Fruit fly (Drosophila melanogaster) whole organism, embryonic: ENCODE results near the gene Plzf.

ENCODE experiments used
- B-H2 ChIP-seq: fragments of 200-800 bp; sonication (Bioruptor generic); optimal IDR thresholded peaks from 2 replicates; lab custom pipeline; 2018; ENCODE audit warnings: missing biosample characterization, mild to moderate bottlenecking, missing genetic modification characterization
- Bdp1 ChIP-seq: fragments of 200-800 bp; sonication (Bioruptor generic); optimal IDR thresholded peaks from 3 replicates; lab custom pipeline; 2016; ENCODE audit warnings: missing biosample characterization, missing genetic modification characterization
- CG10654 ChIP-seq: fragments of 200-800 bp; sonication (Bioruptor generic); optimal IDR thresholded peaks from 2 replicates; lab custom pipeline; 2016; ENCODE audit warnings: missing biosample characterization, missing genetic modification characterization
- CG11723 ChIP-seq: fragments of 200-800 bp; sonication (Bioruptor generic); optimal IDR thresholded peaks from 2 replicates; lab custom pipeline; 2017; ENCODE audit warnings: missing biosample characterization, mild to moderate bottlenecking, missing genetic modification characterization
- CG1233 ChIP-seq: fragments of 200-800 bp; sonication (Bioruptor generic); optimal IDR thresholded peaks from 4 replicates; lab custom pipeline; 2018; ENCODE audit warnings: missing biosample characterization, mild to moderate bottlenecking, missing genetic modification characterization
- CG13775 ChIP-seq: fragments of 200-800 bp; sonication (Bioruptor generic); optimal IDR thresholded peaks from 3 replicates; lab custom pipeline; 2017; ENCODE audit warnings: missing biosample characterization, mild to moderate bottlenecking, missing genetic modification characterization
- CG13894 ChIP-seq: fragments of 200-800 bp; sonication (Bioruptor generic); optimal IDR thresholded peaks from 3 replicates; lab custom pipeline; 2018; ENCODE audit warnings: missing biosample characterization, mild to moderate bottlenecking, missing genetic modification characterization, moderate library complexity
- CG14014 ChIP-seq: fragments of 200-800 bp; sonication (Bioruptor generic); IDR thresholded peaks from 2 replicates; pipeline ENCODE4 v1.3.6; 2022; ENCODE audit warnings: missing biosample characterization, missing genetic modification characterization
- CG15514 ChIP-seq: fragments of 200-800 bp; sonication (Bioruptor generic); optimal IDR thresholded peaks from 3 replicates; lab custom pipeline; 2017; ENCODE audit warnings: missing biosample characterization, missing genetic modification characterization, mild to moderate bottlenecking, moderate library complexity, missing genetic modification reagents
- CG16863 ChIP-seq: fragments of 200-800 bp; sonication (Bioruptor generic); optimal IDR thresholded peaks from 3 replicates; lab custom pipeline; 2016; ENCODE audit warnings: missing biosample characterization, missing genetic modification characterization
- CG17361 ChIP-seq: fragments of 200-800 bp; sonication (Bioruptor generic); IDR thresholded peaks from 3 replicates; pipeline ENCODE4 v1.3.6; 2022; ENCODE audit warnings: missing biosample characterization, missing genetic modification characterization
- CG17385 ChIP-seq: fragments of 200-800 bp; sonication (Bioruptor generic); optimal IDR thresholded peaks from 3 replicates; lab custom pipeline; 2018; ENCODE audit warnings: missing biosample characterization, mild to moderate bottlenecking, missing genetic modification characterization
- CG17802 ChIP-seq: fragments of 200-800 bp; sonication (Bioruptor generic); optimal IDR thresholded peaks from 2 replicates; lab custom pipeline; 2018; ENCODE audit warnings: missing biosample characterization, mild to moderate bottlenecking, missing genetic modification characterization, moderate library complexity
- CG18619 ChIP-seq: fragments of 200-800 bp; sonication (Bioruptor generic); optimal IDR thresholded peaks from 3 replicates; lab custom pipeline; 2017; ENCODE audit warnings: missing biosample characterization, mild to moderate bottlenecking, missing genetic modification characterization
- CG2116 ChIP-seq: fragments of 200-800 bp; sonication (Bioruptor generic); optimal IDR thresholded peaks from 3 replicates; lab custom pipeline; 2018; ENCODE audit warnings: missing biosample characterization, mild to moderate bottlenecking, missing genetic modification characterization
- CG2712 ChIP-seq: fragments of 200-800 bp; optimal IDR thresholded peaks from 3 replicates; lab custom pipeline; 2019; ENCODE audit warnings: missing biosample characterization, mild to moderate bottlenecking, missing genetic modification characterization, moderate library complexity
- CG2875 ChIP-seq: fragments of 200-800 bp; sonication (Bioruptor generic); optimal IDR thresholded peaks from 2 replicates; lab custom pipeline; 2017; ENCODE audit warnings: missing biosample characterization, mild to moderate bottlenecking, missing genetic modification characterization, missing genetic modification reagents
- CG2889 ChIP-seq: fragments of 200-800 bp; sonication (Bioruptor generic); IDR thresholded peaks from 3 replicates; pipeline ENCODE4 v1.3.6; 2022; ENCODE audit warnings: missing biosample characterization, missing genetic modification characterization
- CG4424 ChIP-seq: fragments of 200-800 bp; sonication (Bioruptor generic); optimal IDR thresholded peaks from 3 replicates; lab custom pipeline; 2016; ENCODE audit warnings: missing biosample characterization, missing genetic modification characterization
- CG4617 ChIP-seq: fragments of 200-800 bp; sonication (Bioruptor generic); optimal IDR thresholded peaks from 3 replicates; lab custom pipeline; 2016; ENCODE audit warnings: missing biosample characterization, missing genetic modification characterization, borderline replicate concordance
- CG4854 ChIP-seq: fragments of 200-800 bp; sonication (Bioruptor generic); optimal IDR thresholded peaks from 2 replicates; lab custom pipeline; 2016; ENCODE audit warnings: missing biosample characterization, missing genetic modification characterization, inconsistent platforms
- CG8765 ChIP-seq: fragments of 200-800 bp; sonication (Bioruptor generic); IDR thresholded peaks from 2 replicates; pipeline ENCODE4 v1.3.6; 2022; ENCODE audit warnings: missing biosample characterization, missing genetic modification characterization
- CHES-1-like ChIP-seq: fragments of 200-800 bp; sonication (Bioruptor generic); optimal IDR thresholded peaks from 2 replicates; lab custom pipeline; 2016; ENCODE audit warnings: missing biosample characterization, missing genetic modification characterization
- Camta ChIP-seq: fragments of 200-800 bp; sonication (Bioruptor generic); optimal IDR thresholded peaks from 2 replicates; lab custom pipeline; 2016; ENCODE audit warnings: missing biosample characterization, missing genetic modification characterization
- Ets97D ChIP-seq: fragments of 200-800 bp; sonication (Bioruptor generic); optimal IDR thresholded peaks from 3 replicates; lab custom pipeline; 2016; ENCODE audit warnings: missing biosample characterization, missing genetic modification characterization
- Fer3 ChIP-seq: fragments of 200-800 bp; sonication (Bioruptor generic); optimal IDR thresholded peaks from 2 replicates; lab custom pipeline; 2018; ENCODE audit warnings: missing biosample characterization, mild to moderate bottlenecking, missing genetic modification characterization, moderate library complexity
- HmgD ChIP-seq: fragments of 200-800 bp; sonication (Bioruptor generic); optimal IDR thresholded peaks from 3 replicates; lab custom pipeline; 2016; ENCODE audit warnings: missing biosample characterization, missing genetic modification characterization
- MBD-R2 ChIP-seq: fragments of 200-800 bp; sonication (Bioruptor generic); IDR thresholded peaks from 2 replicates; pipeline ENCODE4 v1.3.6; 2022; ENCODE audit warnings: missing biosample characterization, missing genetic modification characterization
- Med ChIP-seq: fragments of 200-800 bp; sonication (Bioruptor generic); peaks from one replicate; lab custom pipeline; 2016; ENCODE audit warnings: missing biosample characterization, missing genetic modification characterization, mild to moderate bottlenecking, inconsistent platforms, moderate library complexity
- Ravus ChIP-seq: fragments of 200-800 bp; sonication (Bioruptor generic); IDR thresholded peaks from 2 replicates; pipeline ENCODE4 v1.3.6; 2022; ENCODE audit warnings: missing biosample characterization, missing genetic modification characterization
- bbx ChIP-seq: fragments of 200-800 bp; sonication (Bioruptor generic); IDR thresholded peaks from 2 replicates; pipeline ENCODE4 v1.3.6; 2022; ENCODE audit warnings: missing biosample characterization, missing genetic modification characterization; ENCODE audit not compliant: partially characterized antibody
- bigmax ChIP-seq: fragments of 200-800 bp; sonication (Bioruptor generic); optimal IDR thresholded peaks from 2 replicates; lab custom pipeline; 2018; ENCODE audit warnings: missing biosample characterization, mild to moderate bottlenecking, missing genetic modification characterization
- cato ChIP-seq: fragments of 200-800 bp; sonication (Bioruptor generic); optimal IDR thresholded peaks from 2 replicates; lab custom pipeline; 2016; ENCODE audit warnings: missing biosample characterization, missing genetic modification characterization, borderline replicate concordance
- chif ChIP-seq, 2 experiments: fragments of 200-800 bp; sonication (Bioruptor generic); optimal IDR thresholded peaks; 3 replicates each; lab custom pipeline; 2016; ENCODE audit warnings: missing biosample characterization in 2 of 2, missing genetic modification characterization in 2 of 2
- crp ChIP-seq, 2 experiments: fragments of 200-800 bp; sonication (Bioruptor generic); optimal IDR thresholded peaks; 2 replicates in 1 of 2; 3 replicates in 1 of 2; lab custom pipeline; 2017; ENCODE audit warnings: missing biosample characterization in 2 of 2, missing genetic modification characterization in 2 of 2, mild to moderate bottlenecking in 1 of 2, moderate library complexity in 1 of 2
- ham ChIP-seq: fragments of 200-800 bp; sonication (Bioruptor generic); IDR thresholded peaks from 2 replicates; pipeline ENCODE4 v1.3.6; 2022; ENCODE audit warnings: missing biosample characterization, missing genetic modification characterization
- ind ChIP-seq: fragments of 200-800 bp; sonication (Bioruptor generic); optimal IDR thresholded peaks from 3 replicates; lab custom pipeline; 2016; ENCODE audit warnings: missing biosample characterization, missing genetic modification characterization
- kay ChIP-seq: fragments of 200-800 bp; sonication (Bioruptor generic); optimal IDR thresholded peaks from 2 replicates; lab custom pipeline; 2016; ENCODE audit warnings: missing biosample characterization, missing genetic modification characterization
- mld ChIP-seq: fragments of 200-800 bp; sonication (Bioruptor generic); IDR thresholded peaks from 3 replicates; pipeline ENCODE4 v1.3.6; 2022; ENCODE audit warnings: missing biosample characterization, missing genetic modification characterization; ENCODE audit not compliant: partially characterized antibody
- nerfin-1 ChIP-seq: fragments of 200-800 bp; sonication (Bioruptor generic); optimal IDR thresholded peaks from 3 replicates; lab custom pipeline; 2019; ENCODE audit warnings: missing biosample characterization, mild to moderate bottlenecking, missing genetic modification characterization, moderate library complexity
- odd ChIP-seq: fragments of 200-800 bp; sonication (Bioruptor generic); optimal IDR thresholded peaks from 2 replicates; lab custom pipeline; 2017; ENCODE audit warnings: missing biosample characterization, mild to moderate bottlenecking, missing genetic modification characterization
- org-1 ChIP-seq: fragments of 200-800 bp; sonication (Bioruptor generic); optimal IDR thresholded peaks from 2 replicates; lab custom pipeline; 2017; ENCODE audit warnings: missing biosample characterization, missing genetic modification characterization
- pfk ChIP-seq: fragments of 200-800 bp; sonication (Bioruptor generic); optimal IDR thresholded peaks from 2 replicates; lab custom pipeline; 2018; ENCODE audit warnings: missing biosample characterization, mild to moderate bottlenecking, missing genetic modification characterization, moderate library complexity
- pita ChIP-seq: fragments of 200-800 bp; sonication (Bioruptor generic); optimal IDR thresholded peaks from 2 replicates; lab custom pipeline; 2017; ENCODE audit warnings: missing biosample characterization, mild to moderate bottlenecking, missing genetic modification characterization
- sim ChIP-seq: fragments of 200-800 bp; sonication (Bioruptor generic); IDR thresholded peaks from 2 replicates; pipeline ENCODE4 v1.3.6; 2022; ENCODE audit warnings: missing biosample characterization, missing genetic modification characterization
- twi ChIP-seq: fragments of 200-800 bp; optimal IDR thresholded peaks from 2 replicates; lab custom pipeline; 2019; ENCODE audit warnings: missing biosample characterization, mild to moderate bottlenecking, missing genetic modification characterization, moderate library complexity
- tx ChIP-seq: fragments of 200-800 bp; sonication (Bioruptor generic); optimal IDR thresholded peaks from 2 replicates; lab custom pipeline; 2016; ENCODE audit warnings: missing biosample characterization, missing genetic modification characterization

The Plzf gene

DNA sequence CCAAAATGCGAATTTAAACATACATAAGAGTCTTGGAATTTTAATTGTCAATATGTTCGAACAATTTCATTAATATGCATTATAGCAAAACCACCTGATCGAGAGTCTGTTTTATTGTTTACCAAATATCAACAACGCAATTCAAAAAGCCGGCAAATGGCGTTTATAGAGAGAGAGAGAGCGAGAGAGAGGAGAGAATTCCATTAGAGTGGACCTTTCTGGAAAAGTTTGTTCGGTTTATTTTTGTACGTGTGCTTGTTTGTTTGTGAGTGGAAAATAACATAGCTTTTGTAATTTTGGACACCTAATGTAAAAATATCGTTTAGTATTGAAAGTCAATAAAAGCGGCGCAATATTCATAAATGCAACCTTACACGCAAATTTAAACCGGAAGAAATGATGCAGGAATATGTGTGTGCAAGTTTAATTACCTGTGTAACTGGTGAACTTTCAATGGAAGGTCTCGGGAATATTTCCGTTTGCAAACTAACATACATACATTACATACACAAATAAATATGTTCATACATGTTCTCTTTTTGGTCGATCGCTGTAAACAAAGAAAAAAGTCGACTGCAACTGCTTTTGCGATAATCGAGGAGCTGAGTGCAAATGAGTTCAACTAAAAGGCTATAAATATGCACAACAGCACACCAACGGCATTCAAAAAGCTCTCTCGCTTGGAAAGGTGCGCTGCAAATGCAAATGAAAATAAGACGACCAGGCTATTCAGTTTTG lies 3.9 kb downstream of the Plzf start, which contains the start of gene CG6785 (continued):
- TF ChIP-seq Fer3 (peak; percentile 76), CG17361 (peak; percentile 63; the same call in 2 of the 3 replicates)

DNA sequence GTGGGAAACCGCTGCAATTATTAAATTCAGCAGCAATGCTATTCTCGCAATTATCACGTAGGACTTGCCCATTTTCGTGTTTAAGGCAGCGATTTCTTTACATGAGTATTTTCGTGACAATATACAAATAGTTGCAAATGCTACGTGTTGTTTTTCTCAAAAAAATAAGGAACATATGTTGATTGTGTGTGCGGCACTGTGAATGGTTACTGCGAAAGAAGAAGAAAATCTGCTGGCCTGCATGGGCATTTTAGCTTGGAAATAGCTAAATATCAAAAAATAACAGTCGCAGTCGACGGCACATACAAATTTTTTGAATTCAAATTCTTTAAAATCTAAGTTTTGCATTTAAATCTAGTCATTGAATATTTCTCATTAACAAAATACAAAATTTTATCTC lies 8.2 kb downstream of the Plzf start, which contains the start of gene CG6766:
Gene CG6766 (minus strand): TSS at position 180 of the 400 bp plus-strand sequence.
- TF ChIP-seq CG13894 (tag; lab: Kevin White, UChicago) (no peak), CG17802 (no peak), Ets97D (GFP tag; lab: Kevin White, UChicago) (peak; percentile 3), pfk (GFP tag; lab: Kevin White, UChicago) (no peak), CG2875 (GFP tag; lab: Kevin White, UChicago) (no peak), sim (no peak), CG1233 (GFP tag; lab: Kevin White, UChicago) (no peak), CG15514 (peak; percentile 23), CHES-1-like (GFP tag; lab: Kevin White, UChicago) (peak; percentile 5), CG4424 (GFP tag; lab: Kevin White, UChicago) (no peak), Med (peak; percentile 48), crp (GFP tag; optimal IDR thresholded peaks at IDR 0.05; lab: Kevin White, UChicago) (peak; percentile 6 to 88), CG14014 (GFP tag; lab: Robert Waterston, UW) (no peak), CG10654 (GFP tag; lab: Kevin White, UChicago) (no peak), chif (GFP tag; optimal IDR thresholded peaks at IDR 0.05; lab: Kevin White, UChicago) (no peak), twi (tag; lab: Kevin White, UChicago) (peak; percentile 77), kay (GFP tag; lab: Kevin White, UChicago) (no peak), CG2116 (GFP tag; lab: Kevin White, UChicago) (peak; percentile 32), nerfin-1 (tag; lab: Kevin White, UChicago) (peak; percentile 91), tx (GFP tag; lab: Kevin White, UChicago) (no peak), MBD-R2 (peak; percentile 96), ind (no peak), CG4617 (peak; percentile 65), ham (GFP tag; lab: Robert Waterston, UW) (no peak), Bdp1 (GFP tag; lab: Kevin White, UChicago) (no peak), Fer3 (no peak), odd (GFP tag; lab: Kevin White, UChicago) (no peak), cato (GFP tag; lab: Kevin White, UChicago) (no peak), bigmax (peak; percentile 24), CG16863 (GFP tag; lab: Kevin White, UChicago) (no peak), CG18619 (GFP tag; lab: Kevin White, UChicago) (no peak), CG4854 (GFP tag; lab: Kevin White, UChicago) (no peak), bbx (GFP tag; lab: Robert Waterston, UW) (peak; percentile 35; the same call in 1 of the 2 replicates), mld (GFP tag; lab: Robert Waterston, UW) (no peak), Camta (GFP tag; lab: Kevin White, UChicago) (no peak), B-H2 (peak; percentile 34), pita (GFP tag; lab: Kevin White, UChicago) (no peak), CG2712 (tag; lab: Kevin White, UChicago) (peak; percentile 15), CG2889 (GFP tag; lab: Robert Waterston, UW) (no peak), CG17385 (GFP tag; lab: Kevin White, UChicago) (peak; percentile 99), CG13775 (GFP tag; lab: Kevin White, UChicago) (no peak), CG8765 (GFP tag; lab: Robert Waterston, UW) (no peak), CG11723 (GFP tag; lab: Kevin White, UChicago) (no peak), Ravus (GFP tag; lab: Robert Waterston, UW) (no peak), org-1 (GFP tag; lab: Kevin White, UChicago) (no peak), HmgD (GFP tag; lab: Kevin White, UChicago) (peak; percentile 28)
